Worm (Caenorhabditis elegans) whole organism, L3 larva: ENCODE measurements around the gene cyp-33C3.

ENCODE experiments used
- ZK546.5 ChIP-seq: sonication (generic microtip); optimal IDR thresholded peaks from 2 replicates; lab custom pipeline; 2017; ENCODE audit warnings: missing biosample characterization, missing genetic modification characterization
- ama-1 ChIP-seq: fragments of 150-350 bp; optimal IDR thresholded peaks from 2 replicates; lab custom pipeline; 2018
- daf-12 ChIP-seq: fragments of 150-350 bp; optimal IDR thresholded peaks from 2 replicates; lab custom pipeline; 2014; ENCODE audit warnings: missing biosample characterization, missing genetic modification reagents, missing genetic modification characterization
- egl-5 ChIP-seq: fragments of 150-350 bp; optimal IDR thresholded peaks from 2 replicates; lab custom pipeline; 2017; ENCODE audit warnings: missing biosample characterization, missing genetic modification reagents, missing genetic modification characterization, inconsistent platforms
- elt-2 ChIP-seq: sonication (generic microtip); optimal IDR thresholded peaks from 2 replicates; lab custom pipeline; 2016; ENCODE audit warnings: missing genetic modification reagents, mild to moderate bottlenecking, missing genetic modification characterization, missing compliant biosample characterization
- fkh-10 ChIP-seq: sonication (generic microtip); optimal IDR thresholded peaks from 2 replicates; lab custom pipeline; 2017; ENCODE audit warnings: missing biosample characterization, missing genetic modification reagents, missing genetic modification characterization
- hmg-11 ChIP-seq: sonication (generic microtip); optimal IDR thresholded peaks from 2 replicates; lab custom pipeline; 2016; ENCODE audit warnings: missing genetic modification characterization, missing compliant biosample characterization
- jun-1 ChIP-seq: fragments of 150-350 bp; optimal IDR thresholded peaks from 2 replicates; lab custom pipeline; 2014; ENCODE audit warnings: missing biosample characterization, missing genetic modification reagents, missing genetic modification characterization
- lin-15B ChIP-seq: fragments of 150-350 bp; optimal IDR thresholded peaks from 2 replicates; lab custom pipeline; 2014; ENCODE audit warnings: missing biosample characterization, missing genetic modification characterization
- lin-39 ChIP-seq: fragments of 150-350 bp; optimal IDR thresholded peaks from 2 replicates; lab custom pipeline; 2018; ENCODE audit warnings: missing biosample characterization, missing genetic modification reagents, missing genetic modification characterization
- lsy-12 ChIP-seq: sonication (generic microtip); optimal IDR thresholded peaks from 2 replicates; lab custom pipeline; 2016; ENCODE audit warnings: mild to moderate bottlenecking, missing genetic modification characterization, missing compliant biosample characterization
- mml-1 ChIP-seq: fragments of 150-350 bp; sonication (generic microtip); optimal IDR thresholded peaks from 3 replicates; lab custom pipeline; 2014; ENCODE audit warnings: missing biosample characterization, missing genetic modification characterization
- nfya-1 ChIP-seq: sonication (generic microtip); optimal IDR thresholded peaks from 2 replicates; lab custom pipeline; 2017; ENCODE audit warnings: missing genetic modification characterization, mild to moderate bottlenecking, missing compliant biosample characterization, antibody characterized with exemption, moderate library complexity; ENCODE audit not compliant: insufficient read depth
- nhr-23 ChIP-seq: fragments of 150-350 bp; optimal IDR thresholded peaks from 2 replicates; lab custom pipeline; 2014; ENCODE audit warnings: missing biosample characterization, missing genetic modification reagents, missing genetic modification characterization
- nhr-25 ChIP-seq: sonication (generic microtip); optimal IDR thresholded peaks from 2 replicates; lab custom pipeline; 2017; ENCODE audit warnings: missing biosample characterization, missing genetic modification characterization
- nhr-28 ChIP-seq: fragments of 150-350 bp; optimal IDR thresholded peaks from 2 replicates; lab custom pipeline; 2014; ENCODE audit warnings: missing biosample characterization, missing genetic modification characterization
- nhr-67 ChIP-seq: fragments of 150-350 bp; optimal IDR thresholded peaks from 2 replicates; lab custom pipeline; 2014; ENCODE audit warnings: missing biosample characterization, missing genetic modification characterization
- nhr-76 ChIP-seq: fragments of 150-350 bp; sonication (generic microtip); optimal IDR thresholded peaks from 5 replicates; lab custom pipeline; 2014; ENCODE audit warnings: missing biosample characterization, missing genetic modification characterization
- pha-4 ChIP-seq: fragments of 150-350 bp; optimal IDR thresholded peaks from 2 replicates; lab custom pipeline; 2014; ENCODE audit warnings: missing biosample characterization, missing genetic modification reagents, missing genetic modification characterization
- sea-2 ChIP-seq: fragments of 150-350 bp; sonication (generic microtip); optimal IDR thresholded peaks from 4 replicates; lab custom pipeline; 2014; ENCODE audit warnings: missing biosample characterization, missing genetic modification reagents, missing genetic modification characterization
- skn-1 ChIP-seq: fragments of 150-350 bp; optimal IDR thresholded peaks from 2 replicates; lab custom pipeline; 2014; ENCODE audit warnings: missing biosample characterization, missing genetic modification characterization
- snpc-4 ChIP-seq: fragments of 150-350 bp; optimal IDR thresholded peaks from 2 replicates; lab custom pipeline; 2014; ENCODE audit warnings: missing biosample characterization, missing genetic modification characterization
- ztf-11 ChIP-seq: fragments of 150-350 bp; optimal IDR thresholded peaks from 2 replicates; lab custom pipeline; 2014; ENCODE audit warnings: missing biosample characterization, missing genetic modification characterization
- ztf-4 ChIP-seq: fragments of 150-350 bp; optimal IDR thresholded peaks from 2 replicates; lab custom pipeline; 2014; ENCODE audit warnings: missing biosample characterization, missing genetic modification characterization

cyp-33C3 gene

DNA sequence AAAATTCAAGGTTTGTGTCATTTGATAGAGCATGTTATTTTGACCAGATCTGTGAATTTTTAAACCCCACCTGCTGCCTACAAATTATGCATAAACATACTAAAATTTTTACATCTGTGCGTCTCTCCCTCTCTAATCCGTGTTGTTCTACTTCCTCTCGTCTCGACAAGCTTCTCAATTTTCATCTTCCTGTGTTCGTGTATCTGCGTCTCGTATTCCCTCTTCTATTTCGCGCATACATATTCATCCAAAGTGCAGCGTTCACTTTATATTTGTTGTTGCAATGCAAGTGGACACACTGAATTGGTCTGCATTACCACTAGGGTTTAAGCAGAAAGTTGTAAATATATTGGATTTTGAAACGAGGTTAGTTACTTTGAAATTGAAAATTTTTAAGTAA, 36.0 kb downstream of the cyp-33C3 start, which contains the start of gene fbxa-137:
Gene fbxa-137 (plus strand): TSS at position 274 of the 400 bp plus-strand sequence.
- TF ChIP-seq nfya-1, result no peak
- no peak for TF ChIP-seq fkh-10 (GFP tag; lab: Kevin White, UChicago)
- no peak for TF ChIP-seq ZK546.5 (tag; lab: Kevin White, UChicago)
- TF ChIP-seq lsy-12 (tag; lab: Kevin White, UChicago), result no peak
- TF ChIP-seq hmg-11 (tag; lab: Kevin White, UChicago), result no peak
- TF ChIP-seq egl-5 (tag; lab: Kevin White, UChicago), result no peak
- TF ChIP-seq nhr-28, result no peak
- no peak for TF ChIP-seq mml-1 (tag; lab: Kevin White, UChicago)
- no peak for TF ChIP-seq ztf-11 (tag; lab: Kevin White, UChicago)

DNA sequence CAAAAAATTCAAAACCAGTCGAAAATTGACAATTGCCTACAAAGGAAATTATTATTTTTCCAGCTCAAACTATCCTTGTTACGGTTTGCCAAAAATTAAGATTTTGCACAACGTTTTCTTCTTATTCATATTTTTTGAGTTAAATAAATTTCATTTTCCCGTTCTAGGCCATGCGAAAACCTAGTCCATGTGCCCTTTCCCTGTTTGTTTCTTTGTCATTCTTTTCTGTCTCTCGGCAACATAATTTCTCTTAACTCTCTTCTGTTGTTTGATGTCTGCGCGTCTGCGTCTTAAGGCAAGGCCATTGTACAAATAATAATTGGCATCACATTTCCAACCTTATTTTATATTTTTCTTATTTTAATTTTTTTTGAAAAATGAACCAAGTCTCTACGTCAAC, 38.9 kb downstream of the cyp-33C3 start, which contains the start of gene nhr-228:
Gene nhr-228 (plus strand): TSS at position 261 of the 400 bp plus-strand sequence.
- TF ChIP-seq pha-4 (tag; lab: Kevin White, UChicago) (peak; percentile 91), ama-1 (lab: Kevin White, UChicago) (no peak), nhr-67 (tag; lab: Kevin White, UChicago) (no peak), nhr-76 (tag; lab: Kevin White, UChicago) (no peak), nhr-23 (tag; lab: Kevin White, UChicago) (peak; percentile 46), hmg-11 (tag; lab: Kevin White, UChicago) (peak; percentile 66), skn-1 (tag; lab: Kevin White, UChicago) (peak; percentile 84), sea-2 (no peak), nhr-25 (tag; lab: Kevin White, UChicago) (peak; percentile 38), snpc-4 (tag; lab: Kevin White, UChicago) (peak; percentile 17), nfya-1 (peak; percentile 54), lsy-12 (tag; lab: Kevin White, UChicago) (no peak), lin-15B (tag; lab: Kevin White, UChicago) (peak; percentile 49), elt-2 (tag; lab: Kevin White, UChicago) (peak; percentile 29), jun-1 (tag; lab: Kevin White, UChicago) (peak; percentile 22)

DNA sequence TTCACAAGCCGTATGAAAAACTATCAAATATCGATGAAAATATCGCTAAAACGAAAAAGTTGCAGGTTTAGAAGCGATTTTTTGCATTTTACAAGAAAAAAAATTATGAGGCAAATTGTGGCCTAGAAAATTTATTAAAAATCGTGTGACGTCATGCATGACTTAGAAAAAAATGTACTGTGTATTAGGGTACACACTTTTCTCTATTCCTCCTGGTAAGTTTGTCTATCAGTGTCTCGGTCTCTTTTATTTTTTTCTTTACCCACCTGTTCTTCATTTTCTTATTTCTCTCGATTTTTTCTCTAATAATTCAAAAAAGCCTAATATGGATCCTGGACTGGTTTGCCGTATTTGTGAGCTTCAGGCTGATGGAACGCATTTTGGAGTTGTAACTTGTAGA, 42.5 kb downstream of the cyp-33C3 start, which contains the start of gene nhr-227:
Gene nhr-227 (plus strand): TSS at position 326 of the 400 bp plus-strand sequence.
- TF ChIP-seq ZK546.5 (tag; lab: Kevin White, UChicago), result no peak
- no peak for TF ChIP-seq nhr-76 (tag; lab: Kevin White, UChicago)
- no peak for TF ChIP-seq lin-39 (tag; lab: Kevin White, UChicago)
- peak; percentile 15 for TF ChIP-seq pha-4 (tag; lab: Kevin White, UChicago)

DNA sequence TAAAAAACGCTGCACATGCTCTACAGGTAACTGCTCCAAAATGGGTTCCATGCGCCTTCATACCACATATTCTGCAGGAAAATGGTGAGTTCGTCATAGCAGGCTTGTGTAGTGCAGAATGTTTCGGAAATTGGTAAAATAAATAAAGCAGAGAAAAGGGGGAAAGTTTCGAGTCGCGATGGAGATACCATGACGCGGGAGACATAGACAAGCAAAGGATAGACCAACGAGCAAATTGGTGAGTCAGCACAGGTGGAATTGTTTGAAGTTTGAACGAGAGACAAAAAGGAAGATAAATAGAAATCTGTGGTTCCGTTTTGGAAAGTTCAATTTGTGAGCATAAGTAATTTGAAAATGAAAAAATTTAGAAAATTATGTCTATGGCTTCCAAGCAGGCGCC, 47.8 kb downstream of the cyp-33C3 start, which contains the start of gene nhr-225:
Gene nhr-225 (minus strand): TSS at position 146 of the 400 bp plus-strand sequence.
- TF ChIP-seq ztf-11 (tag; lab: Kevin White, UChicago) (no peak), daf-12 (tag; lab: Kevin White, UChicago) (no peak), pha-4 (tag; lab: Kevin White, UChicago) (peak; percentile 76)
- TF ChIP-seq, all 47 proteins: peak for 1

DNA sequence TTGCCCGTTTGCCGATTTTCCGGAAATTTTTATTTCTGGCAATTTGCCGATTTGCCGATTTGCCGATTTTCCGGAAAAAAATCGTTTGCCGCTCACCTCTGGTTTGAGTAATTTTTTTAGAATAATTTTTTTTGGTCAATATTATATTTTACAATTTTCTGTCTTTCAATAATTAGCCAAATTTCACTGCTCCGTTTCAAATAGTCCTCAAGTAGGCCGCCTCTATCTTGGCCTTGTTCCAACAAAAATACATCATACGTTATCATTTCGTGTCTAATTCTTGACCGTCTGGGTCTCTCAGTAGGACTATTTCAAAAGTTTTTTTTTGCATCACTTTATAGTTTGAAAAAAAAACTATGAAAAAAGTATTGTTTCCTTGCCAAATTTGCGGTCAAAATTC, 49.7 kb downstream of the cyp-33C3 start, which contains the start of gene nhr-115:
Gene nhr-115 (plus strand): TSS at position 301 of the 400 bp plus-strand sequence.
- TF ChIP-seq elt-2 (tag; lab: Kevin White, UChicago), result peak; percentile 37
- no peak for TF ChIP-seq ztf-4 (tag; lab: Kevin White, UChicago)
- TF ChIP-seq, all 47 proteins: peak for 1
